Worm (Caenorhabditis elegans): ENCODE data around the gene T01B6.1.
A peak's percentile ranks its signal among the peaks of the same experiment; 100 is the strongest.

DNA sequence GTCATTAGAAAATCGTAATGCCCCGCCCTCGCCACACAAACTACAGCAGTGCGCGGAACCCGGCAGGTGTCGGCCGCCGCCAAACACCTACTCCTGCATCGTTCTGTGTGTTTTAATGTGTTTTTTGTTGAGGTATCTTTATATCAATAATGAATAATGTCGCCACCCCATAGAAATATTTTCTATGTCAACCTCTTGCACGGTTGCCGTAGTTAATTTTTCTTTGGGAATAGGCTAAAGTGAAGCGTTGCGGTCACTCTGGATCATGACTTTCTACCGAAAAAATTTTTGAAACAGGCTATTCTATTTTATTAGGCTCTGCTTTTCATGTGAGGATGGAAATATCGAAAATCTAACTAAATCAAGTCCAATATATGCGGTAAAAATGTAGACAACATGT is 6.6 kb upstream of the T01B6.1 start:
- TF ChIP-seq aptf-3 (GFP tag; IDR thresholded peaks at IDR 0.05) (no peak), die-1 (tag; optimal IDR thresholded peaks at IDR 0.05) (peak; percentile 28), sea-2 (GFP tag; IDR thresholded peaks at IDR 0.05) (no peak), Y56A3A.18 (GFP tag; IDR thresholded peaks at IDR 0.05) (peak; percentile 9; the same call in 1 of the 2 replicates), ama-1 (optimal IDR thresholded peaks at IDR 0.05) (peak; percentile 77), ama-1 (GFP tag; optimal IDR thresholded peaks at IDR 0.05) (no peak), hlh-12 (tag; optimal IDR thresholded peaks at IDR 0.05) (no peak), snpc-3.4 (tag; optimal IDR thresholded peaks at IDR 0.05) (peak; percentile 97), snpc-4 (GFP tag; optimal IDR thresholded peaks at IDR 0.05) (peak; percentile 98), snpc-4 (tag; optimal IDR thresholded peaks at IDR 0.05) (peak; percentile 94 to 99 (median 98))
